Worm (Caenorhabditis elegans) whole organism, L2 larva: ENCODE measurements around the gene K08D8.1.

ENCODE experiments used
- egl-27 ChIP-seq: sonication (generic microtip); optimal IDR thresholded peaks from 3 replicates; lab custom pipeline; 2017; ENCODE audit warnings: missing biosample characterization, missing genetic modification reagents, missing genetic modification characterization
- elt-1 ChIP-seq: fragments of 150-350 bp; optimal IDR thresholded peaks from 2 replicates; lab custom pipeline; 2014; ENCODE audit warnings: missing biosample characterization, missing genetic modification characterization
- lin-13 ChIP-seq: fragments of 150-350 bp; optimal IDR thresholded peaks from 2 replicates; lab custom pipeline; 2014; ENCODE audit warnings: missing biosample characterization, missing genetic modification reagents, missing genetic modification characterization
- lin-39 ChIP-seq: fragments of 150-350 bp; optimal IDR thresholded peaks from 2 replicates; lab custom pipeline; 2014; ENCODE audit warnings: missing biosample characterization, missing genetic modification reagents, missing genetic modification characterization
- lsy-2 ChIP-seq, 2 experiments: fragments of 150-350 bp in 1 of 2; sonication (generic microtip) in 1 of 2; optimal IDR thresholded peaks; 2 replicates each; lab custom pipeline; 2014 to 2017; ENCODE audit warnings: missing biosample characterization in 2 of 2, missing genetic modification characterization in 2 of 2
- nhr-77 ChIP-seq: fragments of 150-350 bp; optimal IDR thresholded peaks from 2 replicates; lab custom pipeline; 2014; ENCODE audit warnings: missing biosample characterization, missing genetic modification characterization
- skn-1 ChIP-seq: sonication (generic microtip); optimal IDR thresholded peaks from 2 replicates; lab custom pipeline; 2017; ENCODE audit warnings: missing biosample characterization, missing genetic modification characterization

DNA sequence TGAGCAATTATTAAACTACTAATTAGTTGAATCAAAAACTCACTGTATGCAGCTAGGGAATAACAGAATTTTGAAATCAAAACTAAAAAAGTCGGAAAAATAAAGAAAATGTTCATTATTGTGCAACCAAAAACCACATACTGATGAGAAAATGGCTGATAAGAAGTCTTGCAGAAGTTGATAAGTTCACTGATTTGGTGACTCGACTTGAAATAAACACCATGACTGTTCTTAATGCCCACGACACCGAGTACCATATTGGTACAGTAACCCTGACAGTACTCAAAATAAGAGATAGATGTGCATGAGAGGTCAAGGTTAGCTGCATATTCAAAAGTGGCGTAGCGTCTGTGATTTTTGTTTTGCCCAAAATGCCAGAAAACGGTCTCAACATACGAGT is 6.3 kb upstream of the K08D8.1 start:
- no peak for TF ChIP-seq nhr-77 (tag; lab: Kevin White, UChicago)
- TF ChIP-seq elt-1 (tag; lab: Kevin White, UChicago): no peak
- no peak for TF ChIP-seq lin-39 (tag; lab: Kevin White, UChicago)
- no peak for TF ChIP-seq lsy-2 (tag; optimal IDR thresholded peaks at IDR 0.05; lab: Kevin White, UChicago)
- TF ChIP-seq skn-1 (tag; lab: Kevin White, UChicago): no peak
- TF ChIP-seq egl-27: no peak
- no peak for TF ChIP-seq lin-13 (GFP tag; lab: Kevin White, UChicago)
